Worm (Caenorhabditis elegans): ENCODE measurements around the gene F10C1.1.

- no peak for TF ChIP-seq lsy-2 (tag; optimal IDR thresholded peaks at IDR 0.05)
- no peak for TF ChIP-seq unc-62 (GFP tag; optimal IDR thresholded peaks at IDR 0.05)
- no peak for TF ChIP-seq snpc-4 (tag; optimal IDR thresholded peaks at IDR 0.05)
- TF ChIP-seq drap-1 (GFP tag; optimal IDR thresholded peaks at IDR 0.05) = no peak
- no peak for TF ChIP-seq elt-1 (tag; optimal IDR thresholded peaks at IDR 0.05; ENCODE audit: borderline replicate concordance, insufficient read depth)
- TF ChIP-seq sptf-1 (tag; optimal IDR thresholded peaks at IDR 0.05) = no peak
- TF ChIP-seq unc-39 (tag; optimal IDR thresholded peaks at IDR 0.05) = no peak
- TF ChIP-seq nhr-12 (tag; optimal IDR thresholded peaks at IDR 0.05) = no peak
- no peak for TF ChIP-seq lin-13 (tag; optimal IDR thresholded peaks at IDR 0.05)
- no peak for TF ChIP-seq hlh-1 (tag; optimal IDR thresholded peaks at IDR 0.05)
- TF ChIP-seq ceh-43 (GFP tag; optimal IDR thresholded peaks at IDR 0.05) = no peak
Observed at ce11 chrII:5725094-5725493, 48.9 kb upstream of the F10C1.1 start.

All from whole organism, mixed stage, embryonic.